Worm (Caenorhabditis elegans): ENCODE data around the gene xtr-2.

DNA sequence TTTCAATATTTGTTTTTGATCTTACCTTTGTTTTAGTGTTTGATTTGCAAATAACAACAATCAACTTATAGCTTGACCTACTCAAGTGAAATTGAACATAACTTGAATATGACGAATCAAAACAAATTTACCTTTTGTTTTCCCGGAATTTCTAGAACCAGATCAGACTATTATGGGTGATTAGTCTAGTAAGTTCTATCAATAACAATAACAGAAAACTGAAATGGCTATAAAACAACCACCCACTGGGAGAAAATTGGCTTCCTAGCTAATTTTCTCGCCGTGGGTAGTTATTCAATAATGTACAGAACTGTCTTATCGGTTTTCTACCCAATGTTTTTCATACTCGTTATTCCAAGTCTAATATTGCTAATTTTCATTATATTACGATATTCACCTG, 13.3 kb downstream of the xtr-2 start, which contains the start of gene srd-45:
- TF ChIP-seq unc-39 (tag; optimal IDR thresholded peaks at IDR 0.05) (no peak), eor-1 (tag; optimal IDR thresholded peaks at IDR 0.05) (no peak), pqm-1 (tag; optimal IDR thresholded peaks at IDR 0.05) (no peak), ztf-11 (tag; optimal IDR thresholded peaks at IDR 0.05) (no peak), pha-4 (tag; optimal IDR thresholded peaks at IDR 0.05) (no peak), snpc-4 (tag; optimal IDR thresholded peaks at IDR 0.05) (no peak), elt-2 (tag; optimal IDR thresholded peaks at IDR 0.05) (no peak), nhr-11 (tag; optimal IDR thresholded peaks at IDR 0.05) (no peak), ama-1 (optimal IDR thresholded peaks at IDR 0.05) (no peak), fkh-10 (GFP tag; optimal IDR thresholded peaks at IDR 0.05) (no peak), nhr-28 (tag; optimal IDR thresholded peaks at IDR 0.05) (no peak)
